Fruit fly (Drosophila melanogaster) whole organism, pupa: ENCODE results near the gene Orc5.
A peak's percentile ranks its signal among the peaks of the same experiment; 100 is the strongest.

Experiments
- CG10348 ChIP-seq: fragments of 200-800 bp; sonication (Bioruptor generic); IDR thresholded peaks from 2 replicates; pipeline ENCODE4 v1.3.6; 2022; ENCODE audit warnings: missing biosample characterization, missing genetic modification characterization
- CG12605 ChIP-seq: fragments of 200-800 bp; sonication (Bioruptor generic); IDR thresholded peaks from 2 replicates; pipeline ENCODE4 v1.3.6; 2022; ENCODE audit warnings: missing biosample characterization, missing genetic modification characterization
- CG13204 ChIP-seq: fragments of 200-800 bp; sonication (Bioruptor generic); optimal IDR thresholded peaks from 2 replicates; lab custom pipeline; 2018; ENCODE audit warnings: missing biosample characterization, mild to moderate bottlenecking, missing genetic modification characterization, moderate library complexity
- CG14655 ChIP-seq: fragments of 200-800 bp; sonication (Bioruptor generic); optimal IDR thresholded peaks from 3 replicates; lab custom pipeline; 2017; ENCODE audit warnings: mild to moderate bottlenecking, missing biosample characterization, missing genetic modification reagents, missing genetic modification characterization
- CG15710 ChIP-seq: fragments of 200-800 bp; sonication (Bioruptor generic); optimal IDR thresholded peaks from 2 replicates; lab custom pipeline; 2018; ENCODE audit warnings: missing biosample characterization, mild to moderate bottlenecking, missing genetic modification characterization, moderate library complexity
- CG17806 ChIP-seq: fragments of 200-800 bp; sonication (Bioruptor generic); optimal IDR thresholded peaks from 2 replicates; lab custom pipeline; 2018; ENCODE audit warnings: missing biosample characterization, mild to moderate bottlenecking, missing genetic modification characterization, moderate library complexity
- CG32121 ChIP-seq: fragments of 200-800 bp; sonication (Bioruptor generic); IDR thresholded peaks from 2 replicates; pipeline ENCODE4 v1.3.6; 2022; ENCODE audit warnings: missing biosample characterization, missing genetic modification characterization
- CG34367 ChIP-seq: fragments of 200-800 bp; sonication (Bioruptor generic); optimal IDR thresholded peaks from 2 replicates; lab custom pipeline; 2018; ENCODE audit warnings: missing biosample characterization, mild to moderate bottlenecking, missing genetic modification characterization
- CG4496 ChIP-seq: fragments of 200-800 bp; sonication (Bioruptor generic); IDR thresholded peaks from 3 replicates; pipeline ENCODE4 v1.3.6; 2022; ENCODE audit warnings: missing biosample characterization, missing genetic modification characterization
- CG8159 ChIP-seq: fragments of 200-800 bp; sonication (Bioruptor generic); optimal IDR thresholded peaks from 3 replicates; lab custom pipeline; 2018; ENCODE audit warnings: missing biosample characterization, mild to moderate bottlenecking, missing genetic modification characterization, moderate library complexity
- CG8301 ChIP-seq: fragments of 200-800 bp; sonication (Bioruptor generic); optimal IDR thresholded peaks from 2 replicates; lab custom pipeline; 2018; ENCODE audit warnings: missing biosample characterization, mild to moderate bottlenecking, missing genetic modification characterization
- CG9948 ChIP-seq: fragments of 200-800 bp; sonication (Bioruptor generic); optimal IDR thresholded peaks from 2 replicates; lab custom pipeline; 2018; ENCODE audit warnings: missing biosample characterization, mild to moderate bottlenecking, missing genetic modification characterization, moderate library complexity
- D1 ChIP-seq: fragments of 200-800 bp; sonication (Bioruptor generic); optimal IDR thresholded peaks from 2 replicates; lab custom pipeline; 2018; ENCODE audit warnings: missing biosample characterization, mild to moderate bottlenecking, missing genetic modification characterization, moderate library complexity
- EcR ChIP-seq: fragments of 200-800 bp; sonication (Bioruptor generic); optimal IDR thresholded peaks from 3 replicates; lab custom pipeline; 2019; ENCODE audit warnings: missing biosample characterization, missing genetic modification characterization, mild to moderate bottlenecking, moderate library complexity, missing genetic modification reagents
- Ets98B ChIP-seq: fragments of 200-800 bp; sonication (Bioruptor generic); IDR thresholded peaks from 2 replicates; pipeline ENCODE4 v1.3.6; 2022; ENCODE audit warnings: missing biosample characterization, missing genetic modification characterization
- Pif1A ChIP-seq: fragments of 200-800 bp; sonication (Bioruptor generic); optimal IDR thresholded peaks from 3 replicates; lab custom pipeline; 2016; ENCODE audit warnings: missing biosample characterization, missing genetic modification characterization
- Pif1B ChIP-seq: fragments of 200-800 bp; sonication (Bioruptor generic); optimal IDR thresholded peaks from 3 replicates; lab custom pipeline; 2016; ENCODE audit warnings: missing biosample characterization, missing genetic modification characterization
- Snoo ChIP-seq: fragments of 200-800 bp; sonication (Bioruptor generic); optimal IDR thresholded peaks from 3 replicates; lab custom pipeline; 2017; ENCODE audit warnings: missing biosample characterization, mild to moderate bottlenecking, missing genetic modification characterization, inconsistent platforms
- fd96Ca ChIP-seq: fragments of 200-800 bp; sonication (Bioruptor generic); IDR thresholded peaks from 3 replicates; pipeline ENCODE4 v1.3.6; 2022; ENCODE audit warnings: missing biosample characterization, missing genetic modification characterization
- gl ChIP-seq: fragments of 200-800 bp; sonication (Bioruptor generic); optimal IDR thresholded peaks from 2 replicates; lab custom pipeline; 2018; ENCODE audit warnings: missing biosample characterization, mild to moderate bottlenecking, missing genetic modification characterization
- rn ChIP-seq: fragments of 200-800 bp; sonication (Bioruptor generic); IDR thresholded peaks from 2 replicates; pipeline ENCODE4 v1.3.6; 2022; ENCODE audit warnings: missing biosample characterization, missing genetic modification characterization

Gene Orc5

dm6 chr2L:13805170-13805569, 24.5 kb upstream of the Orc5 start:
- TF ChIP-seq CG13204 (no peak), gl (tag; lab: Kevin White, UChicago) (no peak), CG34367 (tag; lab: Kevin White, UChicago) (no peak), Snoo (no peak), EcR (no peak), rn (GFP tag; lab: Robert Waterston, UW) (no peak), CG32121 (GFP tag; lab: Robert Waterston, UW) (no peak), CG14655 (GFP tag; lab: Kevin White, UChicago) (no peak), CG12605 (GFP tag; lab: Robert Waterston, UW) (no peak), CG8159 (tag; lab: Kevin White, UChicago) (no peak)

- TF ChIP-seq Snoo: no peak
- no peak for TF ChIP-seq Ets98B (GFP tag; lab: Robert Waterston, UW)
- TF ChIP-seq CG10348 (GFP tag; lab: Robert Waterston, UW): no peak
- no peak for TF ChIP-seq CG34367 (tag; lab: Kevin White, UChicago)
- no peak for TF ChIP-seq CG9948 (tag; lab: Kevin White, UChicago)
- no peak for TF ChIP-seq CG15710 (tag; lab: Kevin White, UChicago)
- TF ChIP-seq CG8301: no peak
- no peak for TF ChIP-seq CG17806 (tag; lab: Kevin White, UChicago)
- TF ChIP-seq CG4496 (GFP tag; lab: Robert Waterston, UW): no peak
- TF ChIP-seq CG8159 (tag; lab: Kevin White, UChicago): no peak
- no peak for TF ChIP-seq rn (GFP tag; lab: Robert Waterston, UW)
- TF ChIP-seq CG13204: no peak
- TF ChIP-seq D1 (tag; lab: Kevin White, UChicago): no peak
- no peak for TF ChIP-seq CG12605 (GFP tag; lab: Robert Waterston, UW)
- TF ChIP-seq gl (tag; lab: Kevin White, UChicago): no peak
- TF ChIP-seq Pif1B: no peak
- TF ChIP-seq CG32121 (GFP tag; lab: Robert Waterston, UW): no peak
- no peak for TF ChIP-seq fd96Ca (GFP tag; lab: Robert Waterston, UW)
Observed at dm6 chr2L:13807097-13807496, 22.5 kb upstream of the Orc5 start.

- TF ChIP-seq Ets98B (GFP tag; lab: Robert Waterston, UW): no peak
- TF ChIP-seq Snoo: peak; percentile 3
Observed at dm6 chr2L:13807959-13808358, 21.7 kb upstream of the Orc5 start.

- TF ChIP-seq CG4496 (GFP tag; lab: Robert Waterston, UW) (no peak), CG15710 (tag; lab: Kevin White, UChicago) (no peak), rn (GFP tag; lab: Robert Waterston, UW) (no peak), CG12605 (GFP tag; lab: Robert Waterston, UW) (no peak), CG34367 (tag; lab: Kevin White, UChicago) (no peak)
Observed at dm6 chr2L:13811323-13811722, 18.3 kb upstream of the Orc5 start, which contains the start of the genes Adat1 and CG16865. Gene Adat1, minus strand, starts transcription at chr2L:13811474. Gene CG16865, plus strand, starts transcription at chr2L:13811522.

dm6 chr2L:13813156-13813555, 16.5 kb upstream of the Orc5 start, which contains the start of gene CG16888:
Gene CG16888, minus strand, starts transcription at chr2L:13813256.
- TF ChIP-seq fd96Ca (GFP tag; lab: Robert Waterston, UW) (no peak), CG10348 (GFP tag; lab: Robert Waterston, UW) (no peak), CG12605 (GFP tag; lab: Robert Waterston, UW) (no peak), CG17806 (tag; lab: Kevin White, UChicago) (no peak), Pif1A (GFP tag; lab: Kevin White, UChicago) (no peak), CG15710 (tag; lab: Kevin White, UChicago) (no peak), CG34367 (tag; lab: Kevin White, UChicago) (no peak), CG4496 (GFP tag; lab: Robert Waterston, UW) (no peak)

dm6 chr2L:13813604-13814178, 15.9 kb upstream of the Orc5 start, which contains the start of gene Sos:
Gene Sos, plus strand, starts transcription at chr2L:13813816.
- no peak for TF ChIP-seq CG10348 (GFP tag; lab: Robert Waterston, UW)
- TF ChIP-seq EcR: no peak
- no peak for TF ChIP-seq CG13204
- TF ChIP-seq CG17806 (tag; lab: Kevin White, UChicago): no peak
- no peak for TF ChIP-seq CG14655 (GFP tag; lab: Kevin White, UChicago)
- TF ChIP-seq gl (tag; lab: Kevin White, UChicago): no peak
- no peak for TF ChIP-seq CG4496 (GFP tag; lab: Robert Waterston, UW)
- TF ChIP-seq Pif1A (GFP tag; lab: Kevin White, UChicago): no peak
- no peak for TF ChIP-seq CG15710 (tag; lab: Kevin White, UChicago)
- TF ChIP-seq CG12605 (GFP tag; lab: Robert Waterston, UW): no peak
- TF ChIP-seq CG9948 (tag; lab: Kevin White, UChicago): no peak
- TF ChIP-seq Snoo: no peak
- no peak for TF ChIP-seq CG8301
- TF ChIP-seq Pif1B: no peak

- no peak for TF ChIP-seq Pif1B
- TF ChIP-seq rn (GFP tag; lab: Robert Waterston, UW): no peak
- no peak for TF ChIP-seq CG13204
- TF ChIP-seq Ets98B (GFP tag; lab: Robert Waterston, UW): no peak
- no peak for TF ChIP-seq fd96Ca (GFP tag; lab: Robert Waterston, UW)
- TF ChIP-seq CG15710 (tag; lab: Kevin White, UChicago): no peak
- TF ChIP-seq CG9948 (tag; lab: Kevin White, UChicago): no peak
- no peak for TF ChIP-seq CG10348 (GFP tag; lab: Robert Waterston, UW)
- TF ChIP-seq gl (tag; lab: Kevin White, UChicago): no peak
- no peak for TF ChIP-seq CG32121 (GFP tag; lab: Robert Waterston, UW)
- TF ChIP-seq CG34367 (tag; lab: Kevin White, UChicago): no peak
- no peak for TF ChIP-seq Pif1A (GFP tag; lab: Kevin White, UChicago)
- TF ChIP-seq CG14655 (GFP tag; lab: Kevin White, UChicago): no peak
- TF ChIP-seq CG17806 (tag; lab: Kevin White, UChicago): no peak
- no peak for TF ChIP-seq CG12605 (GFP tag; lab: Robert Waterston, UW)
- TF ChIP-seq, all 21 proteins: peak for 0
Observed at dm6 chr2L:13820176-13820575, 9.5 kb upstream of the Orc5 start.
